Worm (Caenorhabditis elegans) whole organism, L4 larva: Measurements from ENCODE around the gene Y43F8A.1.

Experiments used
- Y5F2A.4 ChIP-seq: fragments of 200-800 bp; sonication (Bioruptor generic); optimal IDR thresholded peaks from 2 replicates; lab custom pipeline; 2018; ENCODE audit warnings: mild to moderate bottlenecking, missing genetic modification characterization, missing compliant biosample characterization
- ceh-32 ChIP-seq: sonication (generic microtip); optimal IDR thresholded peaks from 2 replicates; lab custom pipeline; 2016; ENCODE audit warnings: mild to moderate bottlenecking, missing genetic modification characterization, missing compliant biosample characterization; ENCODE audit not compliant: poor library complexity
- ceh-82 ChIP-seq: sonication (generic microtip); optimal IDR thresholded peaks from 2 replicates; lab custom pipeline; 2017; ENCODE audit warnings: missing biosample characterization, missing genetic modification characterization
- lsy-2 ChIP-seq, 2 experiments: fragments of 150-350 bp in 1 of 2; sonication (generic microtip) in 1 of 2; optimal IDR thresholded peaks; 2 replicates each; lab custom pipeline; 2014 to 2017; ENCODE audit warnings: missing biosample characterization in 2 of 2, missing genetic modification characterization in 2 of 2
- mep-1 ChIP-seq: fragments of 150-350 bp; sonication (generic microtip); optimal IDR thresholded peaks from 3 replicates; lab custom pipeline; 2014; ENCODE audit warnings: missing biosample characterization, missing genetic modification characterization
- nhr-28 ChIP-seq: fragments of 150-350 bp; optimal IDR thresholded peaks from 2 replicates; lab custom pipeline; 2014; ENCODE audit warnings: missing biosample characterization, missing genetic modification characterization
- rbr-2 ChIP-seq: sonication (generic microtip); optimal IDR thresholded peaks from 2 replicates; lab custom pipeline; 2016; ENCODE audit warnings: missing genotype, missing genetic modification characterization, missing compliant biosample characterization
- snpc-1.2 ChIP-seq: fragments of 200-800 bp; sonication (Bioruptor generic); IDR thresholded peaks from 2 replicates; pipeline ENCODE4 v1.3.6; 2022; ENCODE audit warnings: missing genetic modification reagents, missing genetic modification characterization, missing compliant biosample characterization
- zfp-2 ChIP-seq: sonication (generic microtip); optimal IDR thresholded peaks from 2 replicates; lab custom pipeline; 2016; ENCODE audit warnings: mild to moderate bottlenecking, missing genetic modification characterization, missing compliant biosample characterization
- ztf-11 ChIP-seq: fragments of 150-350 bp; optimal IDR thresholded peaks from 2 replicates; lab custom pipeline; 2014; ENCODE audit warnings: missing biosample characterization, missing genetic modification characterization

ce11 chrV:19337333-19337732 lies 33.0 kb upstream of the Y43F8A.1 start:
- TF ChIP-seq ztf-11 (tag; lab: Kevin White, UChicago) (no peak), lsy-2 (tag; optimal IDR thresholded peaks at IDR 0.05; lab: Kevin White, UChicago) (no peak), mep-1 (tag; lab: Kevin White, UChicago) (no peak), ceh-82 (no peak), Y5F2A.4 (GFP tag; lab: Kevin White, UChicago) (no peak), rbr-2 (tag; lab: Kevin White, UChicago) (no peak), zfp-2 (tag; lab: Kevin White, UChicago) (no peak), nhr-28 (tag; lab: Kevin White, UChicago) (no peak), ceh-32 (tag; lab: Kevin White, UChicago) (no peak), snpc-1.2 (GFP tag; lab: Robert Waterston, UW) (no peak)
